Worm (Caenorhabditis elegans): Measurements from ENCODE around the gene ekl-5.

- TF ChIP-seq attf-6 (GFP tag; IDR thresholded peaks at IDR 0.05) (no peak), Y67H2A.10 (GFP tag; conservative IDR thresholded peaks at IDR 0.05) (no peak), F33H1.4 (GFP tag; IDR thresholded peaks at IDR 0.05) (no peak), F49E8.2 (tag; optimal IDR thresholded peaks at IDR 0.05; ENCODE audit: insufficient read depth) (no peak)
Measured at ce11 chrX:13928532-13928931, 11.6 kb upstream of the ekl-5 start.

Measured in whole organism, young adult.